Worm (Caenorhabditis elegans): ENCODE data around the gene mcm-6.

ce11 chrIII:9827163-9827951, 33.2 kb downstream of the mcm-6 start, which contains the start of the genes ZK632.10 and ZK632.11:
- TF ChIP-seq snpc-4 (tag; optimal IDR thresholded peaks at IDR 0.05) (no peak), elt-1 (tag; optimal IDR thresholded peaks at IDR 0.05) (no peak), unc-62 (GFP tag; optimal IDR thresholded peaks at IDR 0.05) (no peak), ama-1 (optimal IDR thresholded peaks at IDR 0.05) (no peak), ztf-11 (tag; optimal IDR thresholded peaks at IDR 0.05) (no peak), nhr-11 (tag; optimal IDR thresholded peaks at IDR 0.05) (no peak), ZK546.5 (tag; optimal IDR thresholded peaks at IDR 0.05) (no peak), nhr-77 (tag; optimal IDR thresholded peaks at IDR 0.05) (no peak)
